Worm (Caenorhabditis elegans): ENCODE results near the gene alh-7.

alh-7 gene

ce11 chrII:13505977-13506568 lies 14.5 kb upstream of the alh-7 start:
- TF ChIP-seq daf-16 (GFP tag; optimal IDR thresholded peaks at IDR 0.05) (no peak), daf-16 (tag; optimal IDR thresholded peaks at IDR 0.05) (peak; percentile 41), pqm-1 (tag; optimal IDR thresholded peaks at IDR 0.05) (peak; percentile 49), dmd-6 (GFP tag; IDR thresholded peaks at IDR 0.05) (peak; percentile 16; the same call in 1 of the 2 replicates), dmd-9 (GFP tag; IDR thresholded peaks at IDR 0.05) (no peak)

DNA sequence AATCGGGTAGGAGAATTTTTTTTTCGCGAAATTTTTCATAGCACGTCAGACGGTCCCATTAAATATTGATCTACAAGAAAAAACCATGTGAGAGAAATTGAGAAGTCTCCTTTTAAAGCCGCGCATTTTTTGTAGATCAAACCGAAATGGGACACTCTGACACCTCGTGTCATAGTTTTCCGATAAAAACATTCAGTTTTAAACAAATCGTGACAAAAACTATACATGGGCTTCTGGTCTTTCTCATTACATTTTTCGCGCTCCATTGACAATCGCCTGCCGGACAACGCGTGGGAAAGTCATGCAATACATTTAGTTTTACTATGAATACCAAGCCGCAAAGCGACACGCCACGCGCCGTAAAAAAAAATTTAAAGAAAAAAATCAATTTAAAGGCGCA lies 13.8 kb upstream of the alh-7 start:
- TF ChIP-seq unc-62 (GFP tag; optimal IDR thresholded peaks at IDR 0.05 in 1 of 2) (peak in 1 of 2 experiments; percentile 95), unc-62 (tag; optimal IDR thresholded peaks at IDR 0.05) (no peak), snpc-1.2 (GFP tag; IDR thresholded peaks at IDR 0.05) (no peak), ceh-28 (tag; optimal IDR thresholded peaks at IDR 0.05) (no peak)

ce11 chrII:13503653-13504052 lies 12.1 kb upstream of the alh-7 start, which contains the start of gene F54F11.1:
Gene F54F11.1, plus strand, starts transcription at chrII:13503953.
- TF ChIP-seq ZK546.5 (tag; optimal IDR thresholded peaks at IDR 0.05): no peak
- no peak for TF ChIP-seq gei-8 (GFP tag; optimal IDR thresholded peaks at IDR 0.05)
- no peak for TF ChIP-seq tag-97 (GFP tag; IDR thresholded peaks at IDR 0.05)
- no peak for TF ChIP-seq dmd-8 (GFP tag; IDR thresholded peaks at IDR 0.05)
- no peak for TF ChIP-seq hlh-30 (tag; optimal IDR thresholded peaks at IDR 0.05; ENCODE audit: insufficient read depth)
- no peak for TF ChIP-seq nhr-41 (GFP tag; IDR thresholded peaks at IDR 0.05)
- no peak for TF ChIP-seq Y105C5A.15 (GFP tag; IDR thresholded peaks at IDR 0.05)
- TF ChIP-seq mep-1 (tag; optimal IDR thresholded peaks at IDR 0.05): no peak
- TF ChIP-seq lir-3 (tag; optimal IDR thresholded peaks at IDR 0.05): no peak
- TF ChIP-seq mdt-29 (GFP tag; IDR thresholded peaks at IDR 0.05): no peak
- TF ChIP-seq zag-1 (tag; optimal IDR thresholded peaks at IDR 0.05): no peak
- TF ChIP-seq dmd-6 (GFP tag; IDR thresholded peaks at IDR 0.05): no peak
- no peak for TF ChIP-seq ceh-44 (GFP tag; IDR thresholded peaks at IDR 0.05)
- TF ChIP-seq nhr-111 (GFP tag; optimal IDR thresholded peaks at IDR 0.05): no peak
- TF ChIP-seq R02D3.7 (tag; optimal IDR thresholded peaks at IDR 0.05): no peak
- no peak for TF ChIP-seq nhr-237 (tag; optimal IDR thresholded peaks at IDR 0.05)
- no peak for TF ChIP-seq lin-1 (GFP tag; IDR thresholded peaks at IDR 0.05)
- TF ChIP-seq cey-2 (tag; optimal IDR thresholded peaks at IDR 0.05; ENCODE audit: borderline replicate concordance, insufficient read depth): no peak
- TF ChIP-seq zfp-2 (tag; optimal IDR thresholded peaks at IDR 0.05): no peak
- TF ChIP-seq rbr-2 (tag; optimal IDR thresholded peaks at IDR 0.05): no peak

DNA sequence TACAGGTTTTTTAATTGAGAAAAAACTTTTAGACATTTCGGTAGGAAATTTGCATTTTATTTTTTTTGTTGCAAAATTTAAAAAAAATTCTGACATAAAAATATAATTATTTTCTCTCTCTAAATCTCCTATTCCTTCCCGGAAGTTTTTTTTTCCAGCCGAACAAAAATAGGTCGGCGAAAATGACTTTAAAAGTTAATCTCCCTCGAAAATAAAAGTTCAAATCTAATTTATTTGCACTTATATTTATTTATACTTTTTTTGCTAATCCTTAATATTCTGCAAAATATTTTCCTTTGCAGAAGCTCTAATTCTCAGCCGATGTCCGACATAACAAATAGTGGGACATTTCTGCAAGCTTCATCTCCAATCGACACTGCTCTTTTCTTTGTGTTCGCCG lies 10.0 kb upstream of the alh-7 start, which contains the start of gene F45H10.5:
Gene F45H10.5, plus strand, starts transcription at position 301 of the 400 bp plus-strand sequence.
- TF ChIP-seq madf-9 (GFP tag; conservative IDR thresholded peaks at IDR 0.05) (no peak), unc-62 (GFP tag; optimal IDR thresholded peaks at IDR 0.05 in 1 of 2) (peak in 1 of 2 experiments; percentile 5), unc-62 (tag; optimal IDR thresholded peaks at IDR 0.05) (no peak)

DNA sequence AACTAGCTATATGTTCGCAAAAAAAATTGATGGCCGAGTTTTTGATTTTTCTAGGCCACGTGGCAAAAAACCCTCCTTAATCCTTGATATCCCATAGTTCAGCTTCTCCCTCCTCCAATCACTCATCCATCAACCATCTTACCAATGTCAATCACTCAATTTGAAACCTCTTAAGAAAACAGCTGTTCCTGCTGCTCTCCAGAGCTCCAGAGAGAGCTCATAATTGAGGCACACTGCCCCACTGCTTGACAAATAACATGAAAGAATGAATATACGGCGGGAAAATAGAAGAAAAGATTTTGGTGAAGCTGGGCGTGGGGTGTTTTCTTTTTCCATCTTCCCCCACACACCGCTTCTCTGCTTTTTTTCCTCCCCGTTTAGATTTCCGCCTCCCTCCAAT lies 9.0 kb upstream of the alh-7 start:
- no peak for TF ChIP-seq egl-43 (GFP tag; IDR thresholded peaks at IDR 0.05)
- peak; percentile 76 for TF ChIP-seq aha-1 (tag)
- TF ChIP-seq unc-62 (GFP tag; optimal IDR thresholded peaks at IDR 0.05 in 1 of 2): peak in 1 of 2 experiments; percentile 21
- no peak for TF ChIP-seq unc-62 (tag; optimal IDR thresholded peaks at IDR 0.05)
- no peak for TF ChIP-seq skn-1 (tag; optimal IDR thresholded peaks at IDR 0.05)
- no peak for TF ChIP-seq arid-1 (GFP tag; conservative IDR thresholded peaks at IDR 0.05)

Data from whole organism, L4 larva.